Worm (Caenorhabditis elegans) whole organism, L1 larva: ENCODE data around the gene T28C6.7.

ENCODE experiments used
- C34B4.2 ChIP-seq: sonication (generic microtip); optimal IDR thresholded peaks from 2 replicates; lab custom pipeline; 2017; ENCODE audit warnings: mild to moderate bottlenecking, missing genetic modification characterization, missing compliant biosample characterization
- aly-2 ChIP-seq: fragments of 150-350 bp; optimal IDR thresholded peaks from 2 replicates; lab custom pipeline; 2014; ENCODE audit warnings: missing biosample characterization, missing genetic modification characterization
- ama-1 ChIP-seq: fragments of 150-350 bp; optimal IDR thresholded peaks from 2 replicates; lab custom pipeline; 2014
- ceh-63 ChIP-seq: fragments of 200-800 bp; sonication (Bioruptor generic); optimal IDR thresholded peaks from 2 replicates; lab custom pipeline; 2018; ENCODE audit warnings: mild to moderate bottlenecking, missing genetic modification characterization, missing compliant biosample characterization
- ceh-82 ChIP-seq, 3 experiments: fragments of 150-350 bp in 1 of 3; sonication (generic microtip) in 2 of 3; optimal IDR thresholded peaks; 2 replicates each; lab custom pipeline; 2014 to 2017; ENCODE audit warnings: missing biosample characterization in 3 of 3, missing genetic modification characterization in 3 of 3
- ces-1 ChIP-seq: fragments of 150-350 bp; optimal IDR thresholded peaks from 2 replicates; lab custom pipeline; 2014; ENCODE audit warnings: missing biosample characterization, missing genetic modification reagents, missing genetic modification characterization
- efl-1 ChIP-seq, 4 experiments: fragments of 150-350 bp; optimal IDR thresholded peaks in 3 of 4; peaks in 1 of 4; 1 replicate in 1 of 4; 2 replicates in 3 of 4; lab custom pipeline; 2014; ENCODE audit warnings: missing biosample characterization in 2 of 4, missing genetic modification characterization in 2 of 4, missing genetic modification reagents in 2 of 4
- efl-3 ChIP-seq: fragments of 200-800 bp; sonication (Bioruptor generic); optimal IDR thresholded peaks from 2 replicates; lab custom pipeline; 2018; ENCODE audit warnings: mild to moderate bottlenecking, missing genetic modification characterization, missing compliant biosample characterization
- elt-3 ChIP-seq, 6 experiments: fragments of 150-350 bp in 1 of 6; sonication (generic microtip); optimal IDR thresholded peaks; 2 replicates each; lab custom pipeline; 2017 to 2018; ENCODE audit warnings: missing biosample characterization in 6 of 6, missing genetic modification characterization in 6 of 6, inconsistent platforms in 1 of 6
- fkh-10 ChIP-seq: sonication (generic microtip); optimal IDR thresholded peaks from 2 replicates; lab custom pipeline; 2017; ENCODE audit warnings: missing biosample characterization, missing genetic modification reagents, missing genetic modification characterization
- fkh-4 ChIP-seq: sonication (generic microtip); optimal IDR thresholded peaks from 2 replicates; lab custom pipeline; 2016; ENCODE audit warnings: missing compliant biosample characterization, missing genetic modification characterization, borderline replicate concordance
- fos-1 ChIP-seq: fragments of 150-350 bp; optimal IDR thresholded peaks from 2 replicates; lab custom pipeline; 2014; ENCODE audit warnings: missing biosample characterization, missing genetic modification characterization
- grh-1 ChIP-seq: fragments of 200-800 bp; sonication (Bioruptor generic); IDR thresholded peaks from 2 replicates; pipeline ENCODE4 v1.3.6; 2022; ENCODE audit warnings: missing genetic modification reagents, missing genetic modification characterization, missing compliant biosample characterization
- hlh-17 ChIP-seq: fragments of 200-800 bp; sonication (Bioruptor generic); optimal IDR thresholded peaks from 2 replicates; lab custom pipeline; 2018; ENCODE audit warnings: missing genetic modification characterization, mild to moderate bottlenecking, missing compliant biosample characterization, moderate library complexity, borderline replicate concordance
- hpl-2 ChIP-seq: fragments of 150-350 bp; optimal IDR thresholded peaks from 2 replicates; lab custom pipeline; 2014; ENCODE audit warnings: missing biosample characterization, missing genetic modification reagents, missing genetic modification characterization
- isw-1 ChIP-seq: fragments of 200-800 bp; sonication (Bioruptor generic); IDR thresholded peaks from 2 replicates; pipeline ENCODE4 v1.3.6; 2022; ENCODE audit warnings: missing genetic modification characterization, missing compliant biosample characterization
- jun-1 ChIP-seq: fragments of 150-350 bp; optimal IDR thresholded peaks from 2 replicates; lab custom pipeline; 2014; ENCODE audit warnings: missing biosample characterization, missing genetic modification reagents, missing genetic modification characterization
- lin-14 ChIP-seq: fragments of 200-800 bp; sonication (Bioruptor generic); optimal IDR thresholded peaks from 2 replicates; lab custom pipeline; 2018; ENCODE audit warnings: mild to moderate bottlenecking, missing genetic modification characterization, moderate library complexity, missing compliant biosample characterization
- lir-3 ChIP-seq: sonication (generic microtip); optimal IDR thresholded peaks from 2 replicates; lab custom pipeline; 2016; ENCODE audit warnings: mild to moderate bottlenecking, missing genetic modification characterization, moderate library complexity, missing compliant biosample characterization; ENCODE audit not compliant: poor library complexity
- mep-1 ChIP-seq: fragments of 150-350 bp; optimal IDR thresholded peaks from 2 replicates; lab custom pipeline; 2014; ENCODE audit warnings: missing biosample characterization, missing genetic modification characterization
- nhr-20 ChIP-seq: sonication (generic microtip); optimal IDR thresholded peaks from 2 replicates; lab custom pipeline; 2016; ENCODE audit warnings: mild to moderate bottlenecking, missing genetic modification characterization, missing compliant biosample characterization
- nhr-47 ChIP-seq: sonication (generic microtip); optimal IDR thresholded peaks from 2 replicates; lab custom pipeline; 2016; ENCODE audit warnings: mild to moderate bottlenecking, missing genetic modification characterization, moderate library complexity, missing compliant biosample characterization
- nhr-71 ChIP-seq: sonication (generic microtip); optimal IDR thresholded peaks from 2 replicates; lab custom pipeline; 2016; ENCODE audit warnings: mild to moderate bottlenecking, missing genetic modification characterization, moderate library complexity, missing compliant biosample characterization
- nhr-85 ChIP-seq: sonication (generic microtip); peaks from one replicate; lab custom pipeline; 2016; ENCODE audit warnings: missing genetic modification characterization, inconsistent platforms, missing compliant biosample characterization
- nhr-90 ChIP-seq: sonication (generic microtip); optimal IDR thresholded peaks from 2 replicates; lab custom pipeline; 2016; ENCODE audit warnings: mild to moderate bottlenecking, missing genetic modification characterization, missing compliant biosample characterization; ENCODE audit not compliant: poor library complexity
- pqm-1 ChIP-seq: sonication (generic microtip); optimal IDR thresholded peaks from 3 replicates; lab custom pipeline; 2017; ENCODE audit warnings: missing biosample characterization, missing genetic modification characterization
- snu-23 ChIP-seq: sonication (generic microtip); optimal IDR thresholded peaks from 2 replicates; lab custom pipeline; 2016; ENCODE audit warnings: missing genetic modification characterization, missing compliant biosample characterization
- sptf-1 ChIP-seq: fragments of 150-350 bp; optimal IDR thresholded peaks from 2 replicates; lab custom pipeline; 2014; ENCODE audit warnings: missing biosample characterization, missing genetic modification characterization
- tbx-2 ChIP-seq: sonication (generic microtip); optimal IDR thresholded peaks from 2 replicates; lab custom pipeline; 2016; ENCODE audit warnings: missing genetic modification characterization, missing compliant biosample characterization
- unc-130 ChIP-seq: fragments of 150-350 bp; optimal IDR thresholded peaks from 2 replicates; lab custom pipeline; 2017; ENCODE audit warnings: missing biosample characterization, missing genetic modification characterization, inconsistent platforms
- unc-62 ChIP-seq: fragments of 150-350 bp; optimal IDR thresholded peaks from 2 replicates; lab custom pipeline; 2014; ENCODE audit warnings: missing biosample characterization, missing genetic modification reagents, missing genetic modification characterization
- unc-86 ChIP-seq: sonication (generic microtip); optimal IDR thresholded peaks from 2 replicates; lab custom pipeline; 2016; ENCODE audit warnings: missing genetic modification characterization, missing compliant biosample characterization
- unc-98 ChIP-seq: fragments of 200-800 bp; sonication (Bioruptor generic); IDR thresholded peaks from 2 replicates; pipeline ENCODE4 v1.3.6; 2022; ENCODE audit warnings: missing genetic modification characterization, missing compliant biosample characterization
- xbp-1 ChIP-seq: sonication (generic microtip); optimal IDR thresholded peaks from 2 replicates; lab custom pipeline; 2016; ENCODE audit warnings: missing genetic modification characterization, missing compliant biosample characterization

The T28C6.7 gene

DNA sequence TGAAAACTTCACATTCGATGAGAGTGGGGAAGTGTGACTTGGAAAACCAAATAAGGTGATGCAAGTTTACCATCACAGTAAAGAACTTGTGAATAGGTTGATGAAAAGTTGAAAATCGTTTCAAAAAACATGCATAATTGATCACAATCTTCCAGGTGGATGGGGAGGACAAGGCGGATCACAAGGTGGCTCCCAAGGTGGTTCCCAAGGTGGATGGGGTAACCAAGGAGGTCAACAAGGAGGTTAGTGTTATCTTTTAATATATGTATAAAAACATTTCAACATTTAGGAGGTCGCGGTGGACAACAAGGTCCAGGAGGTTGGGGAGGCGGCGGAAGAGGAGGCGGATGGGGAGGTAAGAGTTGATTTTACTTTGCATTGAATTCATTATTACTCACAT, 10.0 kb upstream of the T28C6.7 start, which contains the start of gene T28C6.10:
T28C6.10 (plus strand) TSS at position 301 of the 400 bp plus-strand sequence.
- TF ChIP-seq tbx-2 (tag; lab: Kevin White, UChicago), result no peak
- no peak for TF ChIP-seq unc-62 (GFP tag; lab: Kevin White, UChicago)
- TF ChIP-seq efl-3 (GFP tag; lab: Kevin White, UChicago), result no peak
- no peak for TF ChIP-seq nhr-47
- no peak for TF ChIP-seq xbp-1 (tag; lab: Kevin White, UChicago)
- TF ChIP-seq unc-130 (tag; lab: Kevin White, UChicago), result no peak
- TF ChIP-seq ceh-63, result no peak
- TF ChIP-seq fkh-10 (GFP tag; lab: Kevin White, UChicago), result no peak
- no peak for TF ChIP-seq fkh-4 (tag; lab: Kevin White, UChicago)
- TF ChIP-seq ces-1 (GFP tag; lab: Kevin White, UChicago), result no peak
- no peak for TF ChIP-seq ceh-82 (tag; optimal IDR thresholded peaks at IDR 0.05; lab: Kevin White, UChicago)
- TF ChIP-seq C34B4.2 (tag; lab: Kevin White, UChicago), result no peak
- no peak for TF ChIP-seq hpl-2 (GFP tag; lab: Kevin White, UChicago)

DNA sequence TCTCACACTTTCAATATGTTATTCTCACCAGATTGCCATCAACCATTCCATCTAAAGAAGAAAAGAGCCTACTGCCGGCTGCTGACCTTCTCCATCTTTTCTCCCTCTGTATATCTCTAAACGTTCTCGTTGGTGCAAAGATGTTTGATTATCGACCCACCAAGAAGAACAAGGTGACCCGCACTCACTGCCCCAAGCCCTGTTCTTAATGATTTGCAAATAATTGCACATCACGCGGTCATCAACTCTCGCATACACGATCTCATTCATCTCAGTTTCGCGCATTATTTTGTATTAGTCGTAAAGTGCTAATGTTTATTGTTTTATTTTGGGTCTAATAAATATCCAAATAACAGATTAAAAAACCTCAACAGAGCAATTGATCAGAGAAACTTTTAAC, 8.1 kb upstream of the T28C6.7 start:
- TF ChIP-seq snu-23, result no peak
- no peak for TF ChIP-seq fos-1 (tag; lab: Kevin White, UChicago)
- no peak for TF ChIP-seq unc-86 (tag; lab: Kevin White, UChicago)
- no peak for TF ChIP-seq isw-1 (GFP tag; lab: Robert Waterston, UW)

DNA sequence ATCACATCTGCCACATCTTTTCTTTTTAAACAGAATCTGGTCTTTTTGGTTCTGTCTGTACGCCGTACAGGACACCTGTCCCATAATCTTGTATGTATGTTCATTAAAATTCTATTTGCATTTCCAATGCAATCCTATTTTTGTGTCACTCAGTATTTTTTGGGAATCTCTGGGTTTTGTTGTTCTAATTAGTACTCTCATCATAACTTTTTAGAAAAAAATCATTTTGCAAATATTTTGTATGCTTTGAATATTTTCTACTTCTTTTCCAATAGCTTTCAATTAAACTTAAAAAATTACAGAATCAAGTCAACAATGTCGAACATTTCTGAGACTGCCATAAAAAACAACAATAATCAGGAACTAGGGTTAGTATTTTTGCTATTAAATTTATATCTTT, 7.6 kb upstream of the T28C6.7 start, which contains the start of gene T28C6.3:
T28C6.3 (plus strand) TSS at position 301 of the 400 bp plus-strand sequence.
- no peak for TF ChIP-seq grh-1 (GFP tag; lab: Robert Waterston, UW)
- no peak for TF ChIP-seq efl-1 (optimal IDR thresholded peaks at IDR 0.05; lab: Kevin White, UChicago)
- peak in 1 of 2 experiments; percentile 9 for TF ChIP-seq efl-1 (GFP tag; optimal IDR thresholded peaks at IDR 0.05 in 1 of 2; lab: Kevin White, UChicago)
- no peak for TF ChIP-seq sptf-1 (tag; lab: Kevin White, UChicago)
- no peak for TF ChIP-seq pqm-1
- TF ChIP-seq, all 84 proteins: peak for 1

DNA sequence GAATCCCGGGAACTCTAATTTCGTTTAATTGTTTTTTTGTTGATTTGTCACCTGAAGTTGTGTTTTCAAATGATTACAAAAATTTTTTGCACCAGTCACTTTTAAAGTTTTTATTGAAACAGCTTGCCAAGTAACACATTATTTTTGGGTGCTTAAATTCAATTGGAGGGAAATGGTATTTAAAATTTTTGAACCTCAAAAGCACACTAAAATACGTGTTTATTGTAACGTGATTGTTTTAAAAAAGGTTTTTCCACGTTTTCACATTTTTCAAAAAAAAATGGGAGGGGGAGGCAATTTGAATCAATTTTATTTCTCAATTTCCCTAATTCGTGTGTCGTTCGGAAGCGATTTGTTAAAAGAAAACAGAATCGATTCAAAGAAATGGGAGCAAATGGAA, 6.5 kb upstream of the T28C6.7 start, which contains the start of gene T28C6.5:
T28C6.5 (plus strand) TSS at position 301 of the 400 bp plus-strand sequence.
- no peak for TF ChIP-seq ceh-63
- TF ChIP-seq lir-3, result no peak
- no peak for TF ChIP-seq unc-62 (GFP tag; lab: Kevin White, UChicago)
- no peak for TF ChIP-seq unc-98 (GFP tag; lab: Robert Waterston, UW)

DNA sequence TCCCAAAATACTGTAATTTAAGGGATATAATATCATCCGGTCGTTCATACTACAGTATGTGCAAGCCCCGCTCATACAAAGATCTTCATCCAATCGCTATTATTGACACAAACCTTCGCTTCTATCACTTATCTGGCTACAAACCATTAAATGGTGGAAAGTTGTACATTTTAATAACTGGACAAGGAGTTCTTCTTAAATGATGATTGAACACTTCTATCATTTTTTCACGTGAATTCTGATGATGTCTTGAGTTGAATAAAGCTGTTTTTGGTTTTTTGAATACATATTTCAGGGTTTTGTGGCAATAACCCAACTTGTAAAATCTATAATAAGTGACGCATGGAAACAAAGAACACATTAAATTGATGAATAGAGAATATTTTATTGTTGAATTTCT, 5.0 kb upstream of the T28C6.7 start:
- TF ChIP-seq nhr-85 (peak; percentile 75), elt-3 (tag; optimal IDR thresholded peaks at IDR 0.05; lab: Kevin White, UChicago) (peak in 2 of 6 experiments; percentile 18 to 36), jun-1 (no peak), lin-14 (GFP tag; lab: Kevin White, UChicago) (peak; percentile 28), ama-1 (lab: Kevin White, UChicago) (no peak), aly-2 (peak; percentile 92), tbx-2 (tag; lab: Kevin White, UChicago) (peak; percentile 12), mep-1 (no peak), ceh-63 (no peak), nhr-20 (no peak), nhr-90 (tag; lab: Kevin White, UChicago) (peak; percentile 31), nhr-71 (tag; lab: Kevin White, UChicago) (peak; percentile 24), snu-23 (no peak), hlh-17 (no peak)
